Fruit fly (Drosophila melanogaster) whole organism, embryonic: Measurements from ENCODE around the gene vari.

Experiments used
- Bteb2 ChIP-seq: fragments of 200-800 bp; sonication (Bioruptor generic); optimal IDR thresholded peaks from 2 replicates; lab custom pipeline; 2016; ENCODE audit warnings: missing biosample characterization, missing genetic modification characterization
- CG10366 ChIP-seq: fragments of 200-800 bp; sonication (Bioruptor generic); IDR thresholded peaks from 2 replicates; pipeline ENCODE4 v1.3.6; 2022; ENCODE audit warnings: missing biosample characterization, missing genetic modification characterization
- CG10462 ChIP-seq: fragments of 200-800 bp; sonication (Bioruptor generic); optimal IDR thresholded peaks from 2 replicates; lab custom pipeline; 2016; ENCODE audit warnings: missing biosample characterization, missing genetic modification characterization
- CG11456 ChIP-seq: fragments of 200-800 bp; sonication (Bioruptor generic); IDR thresholded peaks from 3 replicates; pipeline ENCODE4 v1.3.6; 2022; ENCODE audit warnings: missing biosample characterization, missing genetic modification characterization
- CG14441 ChIP-seq: fragments of 200-800 bp; sonication (Bioruptor generic); IDR thresholded peaks from 2 replicates; pipeline ENCODE4 v1.3.6; 2022; ENCODE audit warnings: missing biosample characterization, missing genetic modification characterization
- CG14667 ChIP-seq: fragments of 200-800 bp; sonication (Bioruptor generic); IDR thresholded peaks from 2 replicates; pipeline ENCODE4 v1.3.6; 2022; ENCODE audit warnings: missing biosample characterization, missing genetic modification characterization
- CG17359 ChIP-seq: fragments of 200-800 bp; sonication (Bioruptor generic); optimal IDR thresholded peaks from 3 replicates; lab custom pipeline; 2018; ENCODE audit warnings: missing biosample characterization, mild to moderate bottlenecking, missing genetic modification characterization, moderate library complexity
- CG17385 ChIP-seq: fragments of 200-800 bp; sonication (Bioruptor generic); optimal IDR thresholded peaks from 3 replicates; lab custom pipeline; 2018; ENCODE audit warnings: missing biosample characterization, mild to moderate bottlenecking, missing genetic modification characterization
- CG2678 ChIP-seq: fragments of 200-800 bp; sonication (Bioruptor generic); optimal IDR thresholded peaks from 3 replicates; lab custom pipeline; 2019; ENCODE audit warnings: missing biosample characterization, mild to moderate bottlenecking, missing genetic modification characterization, moderate library complexity
- CG43689 ChIP-seq: fragments of 200-800 bp; sonication (Bioruptor generic); IDR thresholded peaks from 2 replicates; pipeline ENCODE4 v1.3.6; 2022; ENCODE audit warnings: missing biosample characterization, missing genetic modification characterization
- CG6175 ChIP-seq: fragments of 200-800 bp; sonication (Bioruptor generic); IDR thresholded peaks from 3 replicates; pipeline ENCODE4 v1.3.6; 2022; ENCODE audit warnings: missing biosample characterization, missing genetic modification characterization
- CG6654 ChIP-seq: fragments of 200-800 bp; sonication (Bioruptor generic); optimal IDR thresholded peaks from 2 replicates; lab custom pipeline; 2017; ENCODE audit warnings: missing biosample characterization, mild to moderate bottlenecking, missing genetic modification characterization
- CG6689 ChIP-seq: fragments of 200-800 bp; sonication (Bioruptor generic); IDR thresholded peaks from 2 replicates; pipeline ENCODE4 v1.3.6; 2022; ENCODE audit warnings: missing biosample characterization, missing genetic modification characterization
- CG6765 ChIP-seq: fragments of 200-800 bp; sonication (Bioruptor generic); optimal IDR thresholded peaks from 3 replicates; lab custom pipeline; 2017; ENCODE audit warnings: missing biosample characterization, mild to moderate bottlenecking, missing genetic modification characterization
- CG6791 ChIP-seq: fragments of 200-800 bp; sonication (Bioruptor generic); IDR thresholded peaks from 3 replicates; pipeline ENCODE4 v1.3.6; 2022; ENCODE audit warnings: missing biosample characterization, missing genetic modification characterization; ENCODE audit not compliant: partially characterized antibody
- CG7963 ChIP-seq: fragments of 200-800 bp; sonication (Bioruptor generic); IDR thresholded peaks from 3 replicates; pipeline ENCODE4 v1.3.6; 2022; ENCODE audit warnings: missing biosample characterization, missing genetic modification characterization; ENCODE audit not compliant: partially characterized antibody
- CG8089 ChIP-seq: fragments of 200-800 bp; sonication (Bioruptor generic); optimal IDR thresholded peaks from 3 replicates; lab custom pipeline; 2016; ENCODE audit warnings: missing biosample characterization, missing genetic modification characterization
- CG8290 ChIP-seq, 3 experiments: fragments of 200-800 bp; sonication (Bioruptor generic); optimal IDR thresholded peaks; 2 replicates each; lab custom pipeline; 2016 to 2019; ENCODE audit warnings: missing biosample characterization in 3 of 3, missing genetic modification characterization in 3 of 3, mild to moderate bottlenecking in 2 of 3, moderate library complexity in 1 of 3
- CG8388 ChIP-seq: fragments of 200-800 bp; sonication (Bioruptor generic); optimal IDR thresholded peaks from 2 replicates; lab custom pipeline; 2019; ENCODE audit warnings: missing biosample characterization, mild to moderate bottlenecking, missing genetic modification characterization, moderate library complexity
- CG9215 ChIP-seq: fragments of 200-800 bp; sonication (Bioruptor generic); IDR thresholded peaks from 2 replicates; pipeline ENCODE4 v1.3.6; 2022; ENCODE audit warnings: missing biosample characterization, missing genetic modification characterization
- Dbx ChIP-seq: fragments of 200-800 bp; sonication (Bioruptor generic); IDR thresholded peaks from 3 replicates; pipeline ENCODE4 v1.3.6; 2022; ENCODE audit warnings: missing biosample characterization, missing genetic modification characterization
- Dref ChIP-seq: fragments of 200-800 bp; sonication (Bioruptor generic); IDR thresholded peaks from 2 replicates; pipeline ENCODE4 v1.3.6; 2022; ENCODE audit warnings: missing biosample characterization, missing genetic modification characterization
- Gug ChIP-seq: fragments of 200-800 bp; sonication (Bioruptor generic); IDR thresholded peaks from 4 replicates; pipeline ENCODE4 v1.3.6; 2022; ENCODE audit warnings: missing biosample characterization, missing genetic modification characterization
- H15 ChIP-seq: fragments of 200-800 bp; sonication (Bioruptor generic); IDR thresholded peaks from 3 replicates; pipeline ENCODE4 v1.3.6; 2022; ENCODE audit warnings: missing biosample characterization, missing genetic modification characterization
- H2.0 ChIP-seq: fragments of 200-800 bp; sonication (Bioruptor generic); IDR thresholded peaks from 2 replicates; pipeline ENCODE4 v1.3.6; 2022; ENCODE audit warnings: missing biosample characterization, missing genetic modification characterization
- HLH3B ChIP-seq: fragments of 200-800 bp; sonication (Bioruptor generic); IDR thresholded peaks from 2 replicates; pipeline ENCODE4 v1.3.6; 2022; ENCODE audit warnings: missing biosample characterization, missing genetic modification characterization
- HmgD ChIP-seq: fragments of 200-800 bp; sonication (Bioruptor generic); optimal IDR thresholded peaks from 3 replicates; lab custom pipeline; 2016; ENCODE audit warnings: missing biosample characterization, missing genetic modification characterization
- HmgZ ChIP-seq: fragments of 200-800 bp; sonication (Bioruptor generic); optimal IDR thresholded peaks from 2 replicates; lab custom pipeline; 2018; ENCODE audit warnings: missing biosample characterization, mild to moderate bottlenecking, missing genetic modification characterization
- Hr39 ChIP-seq: fragments of >200 bp; optimal IDR thresholded peaks from 2 replicates; lab custom pipeline; 2017
- Hr78 ChIP-seq, 2 experiments: fragments of 200-800 bp in 1 of 2; fragments of >200 bp in 1 of 2; sonication (Bioruptor generic) in 1 of 2; optimal IDR thresholded peaks; 2 replicates each; lab custom pipeline; 2017 to 2019; ENCODE audit warnings: missing biosample characterization in 2 of 2, missing genetic modification characterization in 2 of 2, mild to moderate bottlenecking in 1 of 2, moderate library complexity in 1 of 2
- MTF-1 ChIP-seq: fragments of 200-800 bp; sonication (Bioruptor generic); optimal IDR thresholded peaks from 2 replicates; lab custom pipeline; 2018; ENCODE audit warnings: missing biosample characterization, mild to moderate bottlenecking, missing genetic modification characterization, borderline replicate concordance
- Spps ChIP-seq: fragments of 200-800 bp; sonication (Bioruptor generic); optimal IDR thresholded peaks from 2 replicates; lab custom pipeline; 2018; ENCODE audit warnings: missing biosample characterization, mild to moderate bottlenecking, missing genetic modification characterization
- TFAM ChIP-seq: fragments of 200-800 bp; sonication (Bioruptor generic); optimal IDR thresholded peaks from 2 replicates; lab custom pipeline; 2017; ENCODE audit warnings: missing biosample characterization, missing genetic modification characterization, inconsistent platforms
- dysf ChIP-seq: fragments of 200-800 bp; sonication (Bioruptor generic); IDR thresholded peaks from 3 replicates; pipeline ENCODE4 v1.3.6; 2022; ENCODE audit warnings: missing biosample characterization, missing genetic modification characterization
- eyg ChIP-seq: fragments of 200-800 bp; sonication (Bioruptor generic); optimal IDR thresholded peaks from 3 replicates; lab custom pipeline; 2016; ENCODE audit warnings: missing biosample characterization, missing genetic modification characterization
- jigr1 ChIP-seq: fragments of 200-800 bp; sonication (Bioruptor generic); IDR thresholded peaks from 3 replicates; pipeline ENCODE4 v1.3.6; 2022; ENCODE audit warnings: missing biosample characterization, missing genetic modification characterization
- jing ChIP-seq: fragments of 200-800 bp; sonication (Bioruptor generic); optimal IDR thresholded peaks from 2 replicates; lab custom pipeline; 2018; ENCODE audit warnings: missing biosample characterization, mild to moderate bottlenecking, missing genetic modification characterization
- ken ChIP-seq: fragments of 200-800 bp; sonication (Bioruptor generic); IDR thresholded peaks from 3 replicates; pipeline ENCODE4 v1.3.6; 2022; ENCODE audit warnings: missing biosample characterization, missing genetic modification characterization
- klu ChIP-seq: fragments of 200-800 bp; sonication (Bioruptor generic); IDR thresholded peaks from 2 replicates; pipeline ENCODE4 v1.3.6; 2022; ENCODE audit warnings: missing biosample characterization, missing genetic modification characterization
- mirr ChIP-seq: fragments of 200-800 bp; sonication (Bioruptor generic); optimal IDR thresholded peaks from 3 replicates; lab custom pipeline; 2018; ENCODE audit warnings: missing biosample characterization, mild to moderate bottlenecking, missing genetic modification characterization
- row ChIP-seq: fragments of 200-800 bp; sonication (Bioruptor generic); IDR thresholded peaks from 3 replicates; pipeline ENCODE4 v1.3.6; 2022; ENCODE audit warnings: missing biosample characterization, missing genetic modification characterization
- sc ChIP-seq, 3 experiments: fragments of >200 bp in 2 of 3; fragments of 200-800 bp in 1 of 3; sonication (Bioruptor generic) in 1 of 3; optimal IDR thresholded peaks; 2 replicates in 2 of 3; 3 replicates in 1 of 3; lab custom pipeline; 2017; ENCODE audit warnings: mild to moderate bottlenecking in 1 of 3, missing biosample characterization in 1 of 3, missing genetic modification characterization in 1 of 3, missing genetic modification reagents in 1 of 3
- sd ChIP-seq: fragments of 200-800 bp; sonication (Bioruptor generic); optimal IDR thresholded peaks from 3 replicates; lab custom pipeline; 2018; ENCODE audit warnings: missing biosample characterization, mild to moderate bottlenecking, missing genetic modification characterization, moderate library complexity
- sim ChIP-seq: fragments of 200-800 bp; sonication (Bioruptor generic); IDR thresholded peaks from 2 replicates; pipeline ENCODE4 v1.3.6; 2022; ENCODE audit warnings: missing biosample characterization, missing genetic modification characterization
- sqz ChIP-seq: fragments of 200-800 bp; sonication (Bioruptor generic); optimal IDR thresholded peaks from 3 replicates; lab custom pipeline; 2018; ENCODE audit warnings: missing biosample characterization, mild to moderate bottlenecking, missing genetic modification characterization
- stc ChIP-seq: fragments of 200-800 bp; sonication (Bioruptor generic); IDR thresholded peaks from 2 replicates; pipeline ENCODE4 v1.3.6; 2022; ENCODE audit warnings: missing biosample characterization, missing genetic modification characterization
- tin ChIP-seq: fragments of 200-800 bp; sonication (Bioruptor generic); optimal IDR thresholded peaks from 3 replicates; lab custom pipeline; 2016; ENCODE audit warnings: missing biosample characterization, missing genetic modification characterization
- trem ChIP-seq: fragments of 200-800 bp; optimal IDR thresholded peaks from 3 replicates; lab custom pipeline; 2019; ENCODE audit warnings: missing biosample characterization, mild to moderate bottlenecking, missing genetic modification characterization, moderate library complexity
- wor ChIP-seq: fragments of 200-800 bp; sonication (Bioruptor generic); IDR thresholded peaks from 2 replicates; pipeline ENCODE4 v1.3.6; 2022; ENCODE audit warnings: missing biosample characterization, missing genetic modification characterization

vari gene

DNA sequence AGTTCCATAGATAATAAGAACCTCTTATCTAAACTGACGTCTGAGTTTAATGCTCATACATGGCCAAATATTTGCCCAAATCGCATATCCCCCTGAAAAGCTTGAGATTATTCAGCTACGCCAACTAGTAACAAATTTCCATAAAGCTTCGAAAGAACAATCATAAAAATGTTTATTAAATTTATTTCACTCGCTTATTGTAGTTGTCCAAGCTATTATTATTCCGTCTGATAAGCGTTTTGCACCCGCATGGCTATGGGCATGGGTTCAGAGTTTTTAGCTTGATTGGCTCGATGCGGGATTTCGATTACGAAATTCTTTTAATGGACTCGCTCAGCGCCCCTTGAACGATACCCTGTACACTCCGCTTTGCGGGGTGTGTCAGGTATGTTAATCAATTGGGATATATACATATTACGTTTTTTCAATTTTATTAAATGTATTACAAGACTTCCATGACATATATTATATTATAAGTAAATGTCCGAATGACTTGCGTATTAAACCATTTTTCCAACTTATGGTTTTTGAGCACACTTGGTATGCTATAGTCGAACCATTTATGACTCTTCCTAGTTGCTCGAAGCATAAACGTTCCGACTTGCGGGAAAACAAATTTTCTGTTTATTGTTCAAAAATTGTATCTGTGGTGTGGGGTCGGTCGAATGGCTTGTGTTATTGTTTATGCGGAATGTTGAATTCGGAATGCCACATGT is 8.9 kb upstream of the vari start:
- TF ChIP-seq CG10462 (GFP tag; lab: Kevin White, UChicago) (peak; percentile 87), H2.0 (GFP tag; lab: Robert Waterston, UW) (peak; percentile 93), CG2678 (peak; percentile 97), CG9215 (GFP tag; lab: Robert Waterston, UW) (peak; percentile 92), CG43689 (GFP tag; lab: Robert Waterston, UW) (peak; percentile 93), stc (GFP tag; lab: Robert Waterston, UW) (peak; percentile 94), Hr78 (GFP tag; optimal IDR thresholded peaks at IDR 0.05; lab: Kevin White, UChicago) (peak in 1 of 2 experiments; percentile 81), wor (GFP tag; lab: Robert Waterston, UW) (peak; percentile 92), Gug (GFP tag; lab: Robert Waterston, UW) (peak; percentile 92), trem (tag; lab: Kevin White, UChicago) (peak; percentile 86), CG8089 (GFP tag; lab: Kevin White, UChicago) (peak; percentile 61), CG17385 (peak; percentile 92), CG14441 (GFP tag; lab: Robert Waterston, UW) (peak; percentile 95), tin (peak; percentile 90), CG8290 (GFP tag; optimal IDR thresholded peaks at IDR 0.05; lab: Kevin White, UChicago) (peak; percentile 71), CG8290 (tag; optimal IDR thresholded peaks at IDR 0.05; lab: Kevin White, UChicago) (peak; percentile 7 to 92), Dref (GFP tag; lab: Robert Waterston, UW) (peak; percentile 27; the same call in 1 of the 2 replicates), row (GFP tag; lab: Robert Waterston, UW) (peak; percentile 99), CG10366 (GFP tag; lab: Robert Waterston, UW) (peak; percentile 95), CG6175 (GFP tag; lab: Robert Waterston, UW) (peak; percentile 86), CG14667 (GFP tag; lab: Robert Waterston, UW) (peak; percentile 91), CG6791 (GFP tag; lab: Robert Waterston, UW) (peak; percentile 71), HLH3B (GFP tag; lab: Robert Waterston, UW) (peak; percentile 91), CG17359 (tag; lab: Kevin White, UChicago) (peak; percentile 97), ken (peak; percentile 92), CG11456 (GFP tag; lab: Robert Waterston, UW) (peak; percentile 94; the same call in 2 of the 3 replicates), Bteb2 (GFP tag; lab: Kevin White, UChicago) (peak; percentile 90), jigr1 (GFP tag; lab: Robert Waterston, UW) (peak; percentile 90), sc (optimal IDR thresholded peaks at IDR 0.05; lab: Kevin White, UChicago) (no peak), sc (GFP tag; optimal IDR thresholded peaks at IDR 0.05; lab: Kevin White, UChicago) (peak; percentile 91), klu (peak; percentile 91), Hr39 (lab: Kevin White, UChicago) (no peak), eyg (GFP tag; lab: Kevin White, UChicago) (no peak), HmgZ (tag; lab: Kevin White, UChicago) (peak; percentile 97), HmgD (peak; percentile 12), dysf (GFP tag; lab: Robert Waterston, UW) (peak; percentile 97), jing (GFP tag; lab: Kevin White, UChicago) (peak; percentile 90), CG6654 (GFP tag; lab: Kevin White, UChicago) (peak; percentile 84), CG6765 (peak; percentile 93), CG8388 (GFP tag; lab: Kevin White, UChicago) (peak; percentile 95), CG7963 (peak; percentile 70), TFAM (peak; percentile 71), MTF-1 (GFP tag; lab: Kevin White, UChicago) (peak; percentile 87), sqz (GFP tag; lab: Kevin White, UChicago) (peak; percentile 83), CG6689 (peak; percentile 96), sim (peak; percentile 81), Spps (peak; percentile 92), H15 (GFP tag; lab: Robert Waterston, UW) (peak; percentile 92), sd (peak; percentile 93), mirr (GFP tag; lab: Kevin White, UChicago) (peak; percentile 80), Dbx (GFP tag; lab: Robert Waterston, UW) (peak; percentile 96)
